Worm (Caenorhabditis elegans) whole organism, L2 larva: ENCODE results near the gene VM106R.1.

Experiments
- C34F6.9 ChIP-seq: fragments of 150-350 bp; optimal IDR thresholded peaks from 2 replicates; lab custom pipeline; 2014; ENCODE audit warnings: missing biosample characterization, missing genetic modification characterization
- F13H6.1 ChIP-seq: sonication (generic microtip); optimal IDR thresholded peaks from 2 replicates; lab custom pipeline; 2016; ENCODE audit warnings: missing genetic modification characterization, missing compliant biosample characterization
- R02D3.7 ChIP-seq: fragments of 150-350 bp; optimal IDR thresholded peaks from 2 replicates; lab custom pipeline; 2014; ENCODE audit warnings: missing biosample characterization, missing genetic modification characterization
- aly-2 ChIP-seq: fragments of 150-350 bp; optimal IDR thresholded peaks from 2 replicates; lab custom pipeline; 2014; ENCODE audit warnings: missing biosample characterization, missing genetic modification characterization
- ama-1 ChIP-seq: fragments of 150-350 bp; optimal IDR thresholded peaks from 2 replicates; lab custom pipeline; 2018; ENCODE audit warnings: inconsistent platforms
- blmp-1 ChIP-seq: sonication (generic microtip); optimal IDR thresholded peaks from 2 replicates; lab custom pipeline; 2017; ENCODE audit warnings: missing genetic modification characterization, mild to moderate bottlenecking, missing compliant biosample characterization, antibody characterized with exemption, moderate library complexity; ENCODE audit not compliant: insufficient read depth
- ceh-16 ChIP-seq: fragments of 150-350 bp; optimal IDR thresholded peaks from 2 replicates; lab custom pipeline; 2014; ENCODE audit warnings: missing biosample characterization, missing genetic modification characterization
- ceh-82 ChIP-seq: fragments of 150-350 bp; optimal IDR thresholded peaks from 2 replicates; lab custom pipeline; 2014; ENCODE audit warnings: missing biosample characterization, missing genetic modification characterization
- crh-2 ChIP-seq: sonication (generic microtip); optimal IDR thresholded peaks from 2 replicates; lab custom pipeline; 2017; ENCODE audit warnings: missing biosample characterization, missing genetic modification characterization
- dmd-4 ChIP-seq: sonication (generic microtip); optimal IDR thresholded peaks from 2 replicates; lab custom pipeline; 2017; ENCODE audit warnings: missing biosample characterization, missing genetic modification characterization
- elt-1 ChIP-seq: fragments of 150-350 bp; optimal IDR thresholded peaks from 2 replicates; lab custom pipeline; 2014; ENCODE audit warnings: missing biosample characterization, missing genetic modification characterization
- fos-1 ChIP-seq: fragments of 150-350 bp; optimal IDR thresholded peaks from 2 replicates; lab custom pipeline; 2014; ENCODE audit warnings: missing biosample characterization, missing genetic modification characterization
- gmeb-1 ChIP-seq: fragments of 150-350 bp; optimal IDR thresholded peaks from 2 replicates; lab custom pipeline; 2014; ENCODE audit warnings: missing biosample characterization, missing genetic modification characterization
- lin-11 ChIP-seq: fragments of 150-350 bp; sonication (generic microtip); optimal IDR thresholded peaks from 2 replicates; lab custom pipeline; 2014; ENCODE audit warnings: missing biosample characterization, missing genetic modification characterization, inconsistent platforms, mixed read lengths
- lin-13 ChIP-seq: fragments of 150-350 bp; optimal IDR thresholded peaks from 2 replicates; lab custom pipeline; 2014; ENCODE audit warnings: missing biosample characterization, missing genetic modification reagents, missing genetic modification characterization
- lin-39 ChIP-seq: fragments of 150-350 bp; optimal IDR thresholded peaks from 2 replicates; lab custom pipeline; 2014; ENCODE audit warnings: missing biosample characterization, missing genetic modification reagents, missing genetic modification characterization
- lsy-2 ChIP-seq, 2 experiments: fragments of 150-350 bp in 1 of 2; sonication (generic microtip) in 1 of 2; optimal IDR thresholded peaks; 2 replicates each; lab custom pipeline; 2014 to 2017; ENCODE audit warnings: missing biosample characterization in 2 of 2, missing genetic modification characterization in 2 of 2
- mab-5 ChIP-seq: fragments of 150-350 bp; optimal IDR thresholded peaks from 2 replicates; lab custom pipeline; 2014; ENCODE audit warnings: missing biosample characterization, missing genetic modification characterization
- mbf-1 ChIP-seq: sonication (generic microtip); optimal IDR thresholded peaks from 2 replicates; lab custom pipeline; 2017; ENCODE audit warnings: missing biosample characterization, missing genetic modification characterization
- nhr-10 ChIP-seq: sonication (generic microtip); optimal IDR thresholded peaks from 2 replicates; lab custom pipeline; 2017; ENCODE audit warnings: missing biosample characterization, missing genetic modification characterization
- nhr-129 ChIP-seq: fragments of 150-350 bp; optimal IDR thresholded peaks from 2 replicates; lab custom pipeline; 2014; ENCODE audit warnings: missing biosample characterization, missing genetic modification characterization
- nhr-21 ChIP-seq: fragments of 150-350 bp; optimal IDR thresholded peaks from 2 replicates; lab custom pipeline; 2014; ENCODE audit warnings: missing biosample characterization, missing genetic modification characterization
- nhr-23 ChIP-seq: fragments of 150-350 bp; optimal IDR thresholded peaks from 2 replicates; lab custom pipeline; 2014; ENCODE audit warnings: missing biosample characterization, missing genetic modification reagents, missing genetic modification characterization
- nhr-25 ChIP-seq: fragments of 150-350 bp; sonication (generic microtip); optimal IDR thresholded peaks from 3 replicates; lab custom pipeline; 2014; ENCODE audit warnings: missing biosample characterization, missing genetic modification characterization
- nhr-77 ChIP-seq: fragments of 150-350 bp; optimal IDR thresholded peaks from 2 replicates; lab custom pipeline; 2014; ENCODE audit warnings: missing biosample characterization, missing genetic modification characterization
- peb-1 ChIP-seq: fragments of 150-350 bp; optimal IDR thresholded peaks from 2 replicates; lab custom pipeline; 2014; ENCODE audit warnings: missing biosample characterization, missing genetic modification characterization
- sem-4 ChIP-seq: fragments of 150-350 bp; optimal IDR thresholded peaks from 2 replicates; lab custom pipeline; 2014; ENCODE audit warnings: missing biosample characterization, missing genetic modification reagents, missing genetic modification characterization
- skn-1 ChIP-seq: sonication (generic microtip); optimal IDR thresholded peaks from 2 replicates; lab custom pipeline; 2017; ENCODE audit warnings: missing biosample characterization, missing genetic modification characterization
- sma-3 ChIP-seq: sonication (generic microtip); optimal IDR thresholded peaks from 2 replicates; lab custom pipeline; 2016; ENCODE audit warnings: missing genetic modification reagents, missing genetic modification characterization, missing compliant biosample characterization
- sma-9 ChIP-seq, 2 experiments: fragments of 150-350 bp in 1 of 2; sonication (generic microtip) in 1 of 2; optimal IDR thresholded peaks; 2 replicates each; lab custom pipeline; 2014 to 2016; ENCODE audit warnings: missing genetic modification characterization in 2 of 2, mild to moderate bottlenecking in 1 of 2, missing biosample characterization in 1 of 2, missing compliant biosample characterization in 1 of 2, missing genetic modification reagents in 1 of 2, moderate library complexity in 1 of 2
- snpc-4 ChIP-seq: fragments of 150-350 bp; optimal IDR thresholded peaks from 2 replicates; lab custom pipeline; 2014; ENCODE audit warnings: missing biosample characterization, missing genetic modification characterization
- unc-55 ChIP-seq: fragments of 150-350 bp; sonication (generic microtip); optimal IDR thresholded peaks from 3 replicates; lab custom pipeline; 2014; ENCODE audit warnings: missing biosample characterization, missing genetic modification reagents, missing genetic modification characterization
- zag-1 ChIP-seq: fragments of 150-350 bp; optimal IDR thresholded peaks from 2 replicates; lab custom pipeline; 2014; ENCODE audit warnings: missing biosample characterization, missing genetic modification characterization
- ztf-1 ChIP-seq: fragments of 200-800 bp; sonication (Bioruptor generic); conservative IDR thresholded peaks from 2 replicates; pipeline ENCODE4 v1.3.6; 2022; ENCODE audit warnings: missing genetic modification characterization, missing compliant biosample characterization
- ztf-11 ChIP-seq: sonication (generic microtip); optimal IDR thresholded peaks from 2 replicates; lab custom pipeline; 2017; ENCODE audit warnings: missing biosample characterization, missing genetic modification characterization
- ztf-4 ChIP-seq: fragments of 150-350 bp; optimal IDR thresholded peaks from 2 replicates; lab custom pipeline; 2014; ENCODE audit warnings: missing biosample characterization, missing genetic modification characterization

The VM106R.1 gene

DNA sequence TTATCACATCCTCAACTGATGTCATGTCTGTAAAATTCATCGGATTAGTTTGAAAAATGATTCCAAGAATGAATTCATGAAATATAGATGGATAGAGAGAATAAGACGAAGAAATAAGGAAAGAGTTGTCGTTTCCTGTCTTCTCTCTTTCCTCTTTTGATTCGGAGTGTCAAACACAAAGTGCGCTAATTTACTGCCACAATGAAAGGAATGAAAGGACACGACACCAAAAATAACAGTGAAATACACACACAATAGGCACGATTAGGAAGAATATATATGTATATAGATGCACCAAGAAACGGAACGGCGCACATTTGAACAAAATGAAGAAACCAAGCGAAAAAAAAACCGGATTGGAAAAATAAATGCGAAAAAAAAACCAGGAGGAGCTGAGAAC lies at the start of gene VM106R.1:
TSS of gene VM106R.1 (minus strand) at position 101 of the 400 bp plus-strand sequence.
- TF ChIP-seq fos-1 (tag; lab: Kevin White, UChicago) = no peak
- no peak for TF ChIP-seq mbf-1 (tag; lab: Kevin White, UChicago)
- no peak for TF ChIP-seq mab-5 (tag; lab: Kevin White, UChicago)
- TF ChIP-seq lin-13 (GFP tag; lab: Kevin White, UChicago) = no peak
- TF ChIP-seq R02D3.7 (tag; lab: Kevin White, UChicago) = no peak
- no peak for TF ChIP-seq dmd-4 (tag; lab: Kevin White, UChicago)
- no peak for TF ChIP-seq zag-1 (tag; lab: Kevin White, UChicago)
- no peak for TF ChIP-seq nhr-129
- no peak for TF ChIP-seq aly-2 (tag; lab: Kevin White, UChicago)
- no peak for TF ChIP-seq sma-9 (GFP tag; optimal IDR thresholded peaks at IDR 0.05; lab: Kevin White, UChicago)
- TF ChIP-seq sma-9 (tag; optimal IDR thresholded peaks at IDR 0.05; lab: Kevin White, UChicago) = no peak
- no peak for TF ChIP-seq sma-3
- TF ChIP-seq lin-39 (tag; lab: Kevin White, UChicago) = no peak
- no peak for TF ChIP-seq gmeb-1 (tag; lab: Kevin White, UChicago)
- TF ChIP-seq, all 48 proteins: peak for 0

- TF ChIP-seq ama-1 (lab: Kevin White, UChicago) = no peak
- no peak for TF ChIP-seq sma-3
- no peak for TF ChIP-seq sem-4
- TF ChIP-seq lin-39 (tag; lab: Kevin White, UChicago) = no peak
- TF ChIP-seq peb-1 = no peak
- TF ChIP-seq lin-11 (tag; lab: Kevin White, UChicago) = no peak
- TF ChIP-seq ztf-1 (GFP tag; lab: Robert Waterston, UW) = no peak
- no peak for TF ChIP-seq zag-1 (tag; lab: Kevin White, UChicago)
- TF ChIP-seq mbf-1 (tag; lab: Kevin White, UChicago) = no peak
- no peak for TF ChIP-seq nhr-23 (tag; lab: Kevin White, UChicago)
- no peak for TF ChIP-seq nhr-25 (tag; lab: Kevin White, UChicago)
- TF ChIP-seq elt-1 (tag; lab: Kevin White, UChicago) = no peak
- TF ChIP-seq lin-13 (GFP tag; lab: Kevin White, UChicago) = no peak
- no peak for TF ChIP-seq skn-1 (tag; lab: Kevin White, UChicago)
- TF ChIP-seq nhr-77 = no peak
- TF ChIP-seq nhr-21 (tag; lab: Kevin White, UChicago) = no peak
- TF ChIP-seq nhr-10 = no peak
- no peak for TF ChIP-seq blmp-1 (tag; lab: Kevin White, UChicago)
- TF ChIP-seq ztf-11 (tag; lab: Kevin White, UChicago) = no peak
- TF ChIP-seq, all 48 proteins: peak for 0
Observed at ce11 chrII:10873631-10874030, 44.6 kb upstream of the VM106R.1 start, which contains the start of gene orc-2. Gene orc-2 (plus strand): TSS chrII:10873931.

DNA sequence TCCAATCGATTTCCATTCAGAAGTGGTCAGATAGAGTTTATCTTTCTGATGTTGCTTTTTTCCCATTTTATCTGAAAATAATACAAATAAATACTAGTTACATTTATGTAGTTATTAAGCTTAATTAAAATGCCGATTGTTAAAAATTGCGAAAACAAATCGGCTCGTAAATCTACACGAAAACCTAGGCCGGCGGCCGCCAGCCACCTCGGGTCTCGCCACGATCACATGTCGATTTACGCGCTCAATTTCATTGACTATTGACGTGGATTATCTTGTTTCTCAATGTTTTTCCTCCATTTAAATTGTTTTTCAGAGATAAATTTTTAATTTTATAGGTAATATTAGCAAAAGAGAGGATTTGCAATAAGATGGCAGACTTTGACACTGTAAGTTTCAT lies 43.6 kb upstream of the VM106R.1 start, which contains the start of the genes cyn-4 and copz-1:
TSS of gene cyn-4 (minus strand) at position 71 of the 400 bp plus-strand sequence.
TSS of gene copz-1 (plus strand) at position 339 of the 400 bp plus-strand sequence.
- TF ChIP-seq ceh-16 (tag; lab: Kevin White, UChicago) (peak; percentile 57), nhr-25 (tag; lab: Kevin White, UChicago) (peak; percentile 72), C34F6.9 (tag; lab: Kevin White, UChicago) (peak; percentile 88), fos-1 (tag; lab: Kevin White, UChicago) (peak; percentile 53), lsy-2 (tag; optimal IDR thresholded peaks at IDR 0.05; lab: Kevin White, UChicago) (peak; percentile 79 to 95), lin-13 (GFP tag; lab: Kevin White, UChicago) (peak; percentile 78), R02D3.7 (tag; lab: Kevin White, UChicago) (peak; percentile 94), aly-2 (tag; lab: Kevin White, UChicago) (no peak), sma-3 (peak; percentile 86), gmeb-1 (tag; lab: Kevin White, UChicago) (peak; percentile 74), mbf-1 (tag; lab: Kevin White, UChicago) (no peak), lin-39 (tag; lab: Kevin White, UChicago) (no peak), nhr-129 (peak; percentile 48), skn-1 (tag; lab: Kevin White, UChicago) (no peak), sem-4 (peak; percentile 58), unc-55 (GFP tag; lab: Kevin White, UChicago) (peak; percentile 90), F13H6.1 (tag; lab: Kevin White, UChicago) (peak; percentile 79), mab-5 (tag; lab: Kevin White, UChicago) (peak; percentile 42), nhr-21 (tag; lab: Kevin White, UChicago) (peak; percentile 60), ztf-4 (peak; percentile 44), nhr-23 (tag; lab: Kevin White, UChicago) (no peak), sma-9 (GFP tag; optimal IDR thresholded peaks at IDR 0.05; lab: Kevin White, UChicago) (peak; percentile 87), sma-9 (tag; optimal IDR thresholded peaks at IDR 0.05; lab: Kevin White, UChicago) (no peak), snpc-4 (tag; lab: Kevin White, UChicago) (peak; percentile 11), nhr-77 (no peak), lin-11 (tag; lab: Kevin White, UChicago) (peak; percentile 88), ceh-82 (tag; lab: Kevin White, UChicago) (peak; percentile 22), crh-2 (peak; percentile 92)
